Fruit fly (Drosophila melanogaster) whole organism, adult: Measurements from ENCODE around the gene TfIIA-S.

Experiments
- CG11617 ChIP-seq: fragments of 200-800 bp; sonication (Bioruptor generic); optimal IDR thresholded peaks from 2 replicates; lab custom pipeline; 2017; ENCODE audit warnings: mild to moderate bottlenecking, missing biosample characterization, missing genetic modification reagents, missing genetic modification characterization
- CG12768 ChIP-seq: fragments of 200-800 bp; sonication (Bioruptor generic); optimal IDR thresholded peaks from 2 replicates; lab custom pipeline; 2017; ENCODE audit warnings: missing biosample characterization, missing genetic modification characterization, mild to moderate bottlenecking, moderate library complexity, missing genetic modification reagents
- CG14711 ChIP-seq: fragments of 200-800 bp; sonication (Bioruptor generic); optimal IDR thresholded peaks from 2 replicates; lab custom pipeline; 2018; ENCODE audit warnings: missing biosample characterization, mild to moderate bottlenecking, missing genetic modification characterization, moderate library complexity
- CG1620 ChIP-seq: fragments of 200-800 bp; sonication (Bioruptor generic); optimal IDR thresholded peaks from 2 replicates; lab custom pipeline; 2016; ENCODE audit warnings: missing biosample characterization, missing genetic modification characterization
- CG33017 ChIP-seq: fragments of 200-800 bp; sonication (Bioruptor generic); optimal IDR thresholded peaks from 2 replicates; lab custom pipeline; 2018; ENCODE audit warnings: missing biosample characterization, mild to moderate bottlenecking, missing genetic modification characterization, moderate library complexity
- CG5204 ChIP-seq: fragments of 200-800 bp; sonication (Bioruptor generic); optimal IDR thresholded peaks from 2 replicates; lab custom pipeline; 2016; ENCODE audit warnings: missing biosample characterization, missing genetic modification characterization
- CG7045 ChIP-seq: fragments of 200-800 bp; sonication (Bioruptor generic); optimal IDR thresholded peaks from 2 replicates; lab custom pipeline; 2017; ENCODE audit warnings: missing biosample characterization, mild to moderate bottlenecking, missing genetic modification characterization
- CG7101 ChIP-seq: fragments of 200-800 bp; sonication (Bioruptor generic); optimal IDR thresholded peaks from 2 replicates; lab custom pipeline; 2018; ENCODE audit warnings: missing biosample characterization, mild to moderate bottlenecking, missing genetic modification characterization, moderate library complexity
- Clk ChIP-seq: fragments of 200-800 bp; sonication (Bioruptor generic); optimal IDR thresholded peaks from 2 replicates; lab custom pipeline; 2017; ENCODE audit warnings: missing biosample characterization, missing genetic modification characterization
- Crg-1 ChIP-seq: fragments of 200-800 bp; sonication (Bioruptor generic); optimal IDR thresholded peaks from 2 replicates; lab custom pipeline; 2016; ENCODE audit warnings: missing biosample characterization, missing genetic modification characterization
- Hr96 ChIP-seq: fragments of 200-800 bp; sonication (Bioruptor generic); optimal IDR thresholded peaks from 2 replicates; lab custom pipeline; 2016; ENCODE audit warnings: missing biosample characterization, missing genetic modification characterization
- Mnt ChIP-seq: fragments of 200-800 bp; sonication (Bioruptor generic); optimal IDR thresholded peaks from 2 replicates; lab custom pipeline; 2016; ENCODE audit warnings: missing biosample characterization, mild to moderate bottlenecking, missing genetic modification characterization
- bab1 ChIP-seq: fragments of 200-800 bp; sonication (Bioruptor generic); optimal IDR thresholded peaks from 3 replicates; lab custom pipeline; 2019; ENCODE audit warnings: missing biosample characterization, mild to moderate bottlenecking, missing genetic modification characterization, moderate library complexity
- cic ChIP-seq: fragments of 200-800 bp; sonication (Bioruptor generic); optimal IDR thresholded peaks from 2 replicates; lab custom pipeline; 2017; ENCODE audit warnings: missing biosample characterization, mild to moderate bottlenecking, missing genetic modification characterization, moderate library complexity
- cnc ChIP-seq, 2 experiments: fragments of >200 bp; optimal IDR thresholded peaks; 2 replicates each; lab custom pipeline; 2017
- kay ChIP-seq: fragments of 200-800 bp; sonication (Bioruptor generic); peaks from one replicate; lab custom pipeline; 2016; ENCODE audit warnings: missing biosample characterization, missing genetic modification characterization, borderline replicate concordance
- ovo ChIP-seq: fragments of 200-800 bp; sonication (Bioruptor generic); optimal IDR thresholded peaks from 2 replicates; lab custom pipeline; 2016; ENCODE audit warnings: missing biosample characterization, missing genetic modification characterization
- pad ChIP-seq: fragments of 200-800 bp; sonication (Bioruptor generic); optimal IDR thresholded peaks from 3 replicates; lab custom pipeline; 2017; ENCODE audit warnings: missing biosample characterization, missing genetic modification characterization, mild to moderate bottlenecking, moderate library complexity, missing genetic modification reagents
- tj ChIP-seq: fragments of 200-800 bp; sonication (Bioruptor generic); optimal IDR thresholded peaks from 3 replicates; lab custom pipeline; 2017; ENCODE audit warnings: missing biosample characterization, mild to moderate bottlenecking, missing genetic modification characterization, moderate library complexity
- toe ChIP-seq: fragments of 200-800 bp; sonication (Bioruptor generic); optimal IDR thresholded peaks from 2 replicates; lab custom pipeline; 2016; ENCODE audit warnings: missing biosample characterization, missing genetic modification characterization

Gene TfIIA-S

DNA sequence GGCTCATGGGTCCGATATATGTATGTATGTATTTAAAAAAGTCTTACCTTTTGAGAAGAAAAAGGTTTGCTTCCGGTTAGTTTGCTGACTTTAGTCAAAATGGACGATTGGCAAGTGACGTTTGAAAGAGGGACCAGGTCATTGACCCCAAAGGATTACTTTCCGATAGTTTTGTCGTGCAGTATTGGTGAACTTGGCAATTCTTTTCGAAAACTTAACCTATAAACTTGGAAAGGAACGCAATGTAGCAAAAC lies 42.5 kb upstream of the TfIIA-S start, which contains the start of gene RpS19b:
TSS of gene RpS19b (minus strand) at position 101 of the 254 bp plus-strand sequence.
- TF ChIP-seq cnc (optimal IDR thresholded peaks at IDR 0.05; lab: Kevin White, UChicago) (no peak), CG1620 (GFP tag; lab: Kevin White, UChicago) (no peak), tj (GFP tag; lab: Kevin White, UChicago) (no peak), Mnt (GFP tag; lab: Kevin White, UChicago) (no peak), toe (GFP tag; lab: Kevin White, UChicago) (no peak), CG5204 (GFP tag; lab: Kevin White, UChicago) (no peak), Hr96 (GFP tag; lab: Kevin White, UChicago) (no peak), CG12768 (GFP tag; lab: Kevin White, UChicago) (no peak), cic (no peak), CG14711 (tag; lab: Kevin White, UChicago) (no peak), CG7101 (tag; lab: Kevin White, UChicago) (no peak)

DNA sequence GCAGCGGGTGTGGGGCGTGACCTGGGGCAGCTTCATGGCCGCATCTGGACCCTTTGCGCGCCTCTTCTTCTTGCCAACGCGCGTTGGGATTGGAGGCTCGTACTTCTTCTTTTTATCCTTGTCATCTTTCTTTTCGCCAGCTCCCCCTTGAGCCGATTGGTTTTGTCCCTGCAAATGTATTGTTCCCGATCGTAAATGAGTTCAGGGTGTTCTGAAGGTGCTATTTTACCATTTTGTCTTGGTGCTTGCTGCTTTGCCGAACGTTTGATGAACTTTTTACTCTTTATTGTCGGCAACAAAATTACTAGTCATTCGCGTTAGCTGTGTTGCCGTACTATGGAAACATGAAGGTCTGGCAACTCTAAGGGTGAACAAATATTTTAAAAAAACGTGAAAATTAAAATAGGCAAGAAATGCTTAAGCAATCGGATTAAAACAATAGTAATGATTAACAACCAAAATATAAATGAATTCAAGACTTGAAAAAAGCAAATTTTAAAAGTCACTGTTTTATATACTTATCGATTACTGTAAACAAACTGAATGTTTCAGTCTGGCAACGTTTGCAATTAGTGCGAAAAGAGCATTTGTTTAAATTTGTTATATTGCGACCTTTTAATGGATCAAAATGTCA lies 40.4 kb upstream of the TfIIA-S start, which contains the start of the genes Rpt2 and CG13599:
TSS of gene Rpt2 (minus strand) at position 464 of the 634 bp plus-strand sequence.
TSS of gene CG13599 (plus strand) at position 545 of the 634 bp plus-strand sequence.
- TF ChIP-seq kay (GFP tag; lab: Kevin White, UChicago) (no peak), CG12768 (GFP tag; lab: Kevin White, UChicago) (no peak), ovo (GFP tag; lab: Kevin White, UChicago) (no peak), bab1 (peak; percentile 63), Hr96 (GFP tag; lab: Kevin White, UChicago) (no peak), Crg-1 (GFP tag; lab: Kevin White, UChicago) (no peak), pad (GFP tag; lab: Kevin White, UChicago) (no peak), CG7045 (GFP tag; lab: Kevin White, UChicago) (no peak), CG11617 (GFP tag; lab: Kevin White, UChicago) (no peak), tj (GFP tag; lab: Kevin White, UChicago) (no peak), CG5204 (GFP tag; lab: Kevin White, UChicago) (no peak), CG14711 (tag; lab: Kevin White, UChicago) (peak; percentile 40), toe (GFP tag; lab: Kevin White, UChicago) (no peak), Clk (GFP tag; lab: Kevin White, UChicago) (no peak), cic (no peak), CG33017 (tag; lab: Kevin White, UChicago) (no peak), cnc (optimal IDR thresholded peaks at IDR 0.05; lab: Kevin White, UChicago) (peak; percentile 73 to 89), CG1620 (GFP tag; lab: Kevin White, UChicago) (no peak), Mnt (GFP tag; lab: Kevin White, UChicago) (no peak), CG7101 (tag; lab: Kevin White, UChicago) (peak; percentile 40)

DNA sequence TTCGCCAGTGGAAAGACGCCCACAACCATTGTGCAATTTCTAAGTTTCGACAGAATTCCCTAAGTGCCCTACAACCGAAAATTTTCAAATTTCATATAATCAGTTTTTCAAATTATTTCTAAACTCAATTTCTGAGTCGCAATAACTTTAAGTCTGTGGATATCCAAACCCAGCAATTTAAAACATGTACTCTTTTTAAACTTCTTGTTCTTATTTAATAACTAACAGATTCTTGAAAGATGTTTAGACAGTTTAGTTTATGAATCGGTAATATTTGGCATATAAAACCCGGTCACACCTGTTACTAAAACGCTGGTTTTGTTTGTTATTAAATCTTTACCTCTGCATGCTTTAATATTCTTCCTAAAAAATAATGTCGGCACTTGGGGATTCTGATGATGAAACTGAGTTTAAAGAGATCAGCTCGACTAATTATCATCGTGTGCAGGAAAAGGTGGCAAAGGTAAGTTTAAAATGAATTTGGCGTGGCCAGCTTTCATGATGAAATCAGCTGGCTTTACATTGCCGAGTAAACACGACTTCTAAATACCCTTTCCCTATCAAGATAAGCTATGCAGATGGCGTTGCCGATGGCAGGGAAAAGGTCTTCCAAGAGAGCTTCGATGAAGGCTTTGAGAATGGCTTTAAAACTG lies 38.2 kb upstream of the TfIIA-S start, which contains the start of the genes CG43998, CG43999 and CG31142:
TSS of gene CG43998 (minus strand) at position 51 of the 653 bp plus-strand sequence.
TSS of gene CG43999 (minus strand) at position 51 of the 653 bp plus-strand sequence.
TSS of gene CG31142 (plus strand) at position 294 of the 653 bp plus-strand sequence.
- TF ChIP-seq Crg-1 (GFP tag; lab: Kevin White, UChicago), result no peak
- no peak for TF ChIP-seq CG1620 (GFP tag; lab: Kevin White, UChicago)
- peak; percentile 38 for TF ChIP-seq Mnt (GFP tag; lab: Kevin White, UChicago)
- TF ChIP-seq CG33017 (tag; lab: Kevin White, UChicago), result no peak
- peak; percentile 10 for TF ChIP-seq bab1
- no peak for TF ChIP-seq CG7045 (GFP tag; lab: Kevin White, UChicago)

DNA sequence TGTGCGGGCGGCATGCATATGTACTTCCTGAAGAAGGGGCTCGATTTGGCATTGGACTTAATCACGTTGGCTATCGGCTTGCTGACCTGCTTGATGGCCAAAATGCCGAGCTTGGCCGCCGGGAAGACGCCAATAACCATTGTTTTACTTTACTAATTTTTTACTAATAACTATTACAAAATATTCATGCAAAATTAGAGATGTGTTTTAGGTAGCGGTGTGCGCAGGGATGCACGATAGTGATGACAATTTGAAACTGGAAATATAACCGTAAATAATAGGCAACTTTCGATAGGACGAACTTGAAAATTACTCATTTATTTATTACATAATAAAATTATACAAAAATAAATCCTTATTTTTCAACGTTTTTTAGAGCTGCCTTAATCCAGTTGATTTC lies 36.6 kb upstream of the TfIIA-S start, which contains the start of gene CG13601:
TSS of gene CG13601 (minus strand) at position 206 of the 400 bp plus-strand sequence.
- no peak for TF ChIP-seq CG7101 (tag; lab: Kevin White, UChicago)
- peak; percentile 27 for TF ChIP-seq CG12768 (GFP tag; lab: Kevin White, UChicago)
- TF ChIP-seq Mnt (GFP tag; lab: Kevin White, UChicago), result peak; percentile 56
- no peak for TF ChIP-seq cic
- TF ChIP-seq CG1620 (GFP tag; lab: Kevin White, UChicago), result peak; percentile 30
- peak; percentile 38 for TF ChIP-seq bab1
- no peak for TF ChIP-seq Hr96 (GFP tag; lab: Kevin White, UChicago)

DNA sequence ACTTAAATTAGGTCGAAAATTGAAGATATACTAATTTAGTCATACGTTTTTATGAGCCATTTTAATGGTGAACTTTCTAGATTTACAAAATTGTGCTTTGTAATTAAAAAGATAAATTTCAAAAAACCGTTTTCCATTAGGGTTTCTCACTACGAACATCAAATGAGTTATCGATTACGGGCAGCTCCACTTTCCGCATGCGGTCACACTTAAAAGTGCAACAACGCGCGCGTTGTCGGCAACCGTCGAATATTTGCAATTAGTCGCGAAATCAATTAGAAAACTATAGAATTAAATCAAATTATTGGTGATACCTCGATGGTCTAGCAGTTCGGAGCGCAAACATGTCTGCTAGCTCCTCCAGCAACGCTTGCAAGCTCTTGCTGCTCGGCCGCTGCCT lies 33.3 kb upstream of the TfIIA-S start, which contains the start of gene Ndc1:
TSS of gene Ndc1 (plus strand) at position 200 of the 400 bp plus-strand sequence.
- TF ChIP-seq pad (GFP tag; lab: Kevin White, UChicago), result no peak
- TF ChIP-seq tj (GFP tag; lab: Kevin White, UChicago), result no peak
- TF ChIP-seq bab1, result no peak
- no peak for TF ChIP-seq CG1620 (GFP tag; lab: Kevin White, UChicago)
